Worm (Caenorhabditis elegans): ENCODE measurements around the gene Y75B8A.31.

- TF ChIP-seq ama-1 (optimal IDR thresholded peaks at IDR 0.05) (no peak), ceh-13 (GFP tag; optimal IDR thresholded peaks at IDR 0.05) (no peak), pes-1 (GFP tag; IDR thresholded peaks at IDR 0.05) (no peak), hnd-1 (tag; optimal IDR thresholded peaks at IDR 0.05) (no peak), scrt-1 (GFP tag; IDR thresholded peaks at IDR 0.05) (no peak), flt-1 (GFP tag; IDR thresholded peaks at IDR 0.05) (no peak)
Observed at ce11 chrIII:12373807-12374266, 22.4 kb downstream of the Y75B8A.31 start, which contains the start of gene glrx-5.
